Worm (Caenorhabditis elegans): ENCODE data around the gene T10B5.3.

DNA sequence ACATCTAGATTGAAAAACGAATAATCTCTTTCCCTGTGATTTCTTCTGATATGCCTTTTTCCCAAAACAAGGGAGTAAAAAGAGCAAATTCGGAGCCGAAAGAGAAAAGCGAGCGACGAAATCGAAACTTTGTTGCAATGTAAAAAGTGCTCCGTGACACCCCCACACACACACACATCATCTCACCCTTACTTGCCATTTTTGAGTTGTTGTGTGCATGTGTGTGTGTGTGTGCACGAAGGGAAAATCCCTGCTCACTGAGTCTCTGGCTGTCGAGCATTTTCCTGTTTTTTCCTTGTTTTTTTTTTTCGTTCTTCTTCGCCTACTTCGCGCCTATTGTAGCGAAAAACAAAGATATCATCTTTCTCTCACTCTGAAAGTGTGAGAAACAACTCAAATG is 17.4 kb upstream of the T10B5.3 start:
- TF ChIP-seq unc-86 (tag; optimal IDR thresholded peaks at IDR 0.05): no peak
- TF ChIP-seq tbx-2 (tag; optimal IDR thresholded peaks at IDR 0.05): no peak
- TF ChIP-seq ceh-14 (tag; optimal IDR thresholded peaks at IDR 0.05): no peak
- no peak for TF ChIP-seq elt-2 (tag; optimal IDR thresholded peaks at IDR 0.05)
- TF ChIP-seq ama-1 (optimal IDR thresholded peaks at IDR 0.05): no peak
- TF ChIP-seq ceh-34 (tag; optimal IDR thresholded peaks at IDR 0.05): no peak

Data from whole organism, late embryonic.